Worm (Caenorhabditis elegans) whole organism, young adult: Measurements from ENCODE around the gene txt-13.

ENCODE experiments used
- C06A6.2 ChIP-seq: fragments of 200-800 bp; sonication (Bioruptor generic); conservative IDR thresholded peaks from 2 replicates; pipeline ENCODE4 v1.3.6; 2022; ENCODE audit warnings: missing genetic modification characterization, missing compliant biosample characterization
- D2030.7 ChIP-seq: fragments of 200-800 bp; sonication (Bioruptor generic); IDR thresholded peaks from 2 replicates; pipeline ENCODE4 v1.3.6; 2022; ENCODE audit warnings: missing genetic modification reagents, missing genetic modification characterization, missing compliant biosample characterization
- F52B5.7 ChIP-seq: sonication (generic microtip); optimal IDR thresholded peaks from 2 replicates; lab custom pipeline; 2016; ENCODE audit warnings: mild to moderate bottlenecking, missing genetic modification characterization, missing compliant biosample characterization
- F55B11.4 ChIP-seq: sonication (generic microtip); optimal IDR thresholded peaks from 2 replicates; lab custom pipeline; 2016; ENCODE audit warnings: missing compliant biosample characterization, missing genetic modification characterization, borderline replicate concordance; ENCODE audit not compliant: insufficient read depth
- K11D2.4 ChIP-seq: fragments of 200-800 bp; sonication (Bioruptor generic); IDR thresholded peaks from 2 replicates; pipeline ENCODE4 v1.3.6; 2022; ENCODE audit warnings: missing genetic modification reagents, missing genetic modification characterization, missing compliant biosample characterization
- Y53F4B.3 ChIP-seq: fragments of 200-800 bp; sonication (Bioruptor generic); IDR thresholded peaks from 2 replicates; pipeline ENCODE4 v1.3.6; 2022; ENCODE audit warnings: missing genetic modification reagents, missing genetic modification characterization, missing compliant biosample characterization
- Y67H2A.10 ChIP-seq: fragments of 200-800 bp; sonication (Bioruptor generic); conservative IDR thresholded peaks from 2 replicates; pipeline ENCODE4 v1.3.6; 2022; ENCODE audit warnings: missing genetic modification reagents, missing genetic modification characterization, missing compliant biosample characterization
- Y79H2A.3 ChIP-seq: fragments of 200-800 bp; sonication (Bioruptor generic); conservative IDR thresholded peaks from 2 replicates; pipeline ENCODE4 v1.3.6; 2022; ENCODE audit warnings: missing genetic modification reagents, missing genetic modification characterization, missing compliant biosample characterization
- ZK185.1 ChIP-seq: sonication (generic microtip); optimal IDR thresholded peaks from 2 replicates; lab custom pipeline; 2016; ENCODE audit warnings: mild to moderate bottlenecking, missing genetic modification characterization, missing compliant biosample characterization; ENCODE audit not compliant: poor library complexity, severe bottlenecking
- akir-1 ChIP-seq: fragments of 200-800 bp; sonication (Bioruptor generic); optimal IDR thresholded peaks from 2 replicates; lab custom pipeline; 2018; ENCODE audit warnings: mild to moderate bottlenecking, missing genetic modification characterization, moderate library complexity, missing compliant biosample characterization
- aptf-2 ChIP-seq: fragments of 200-800 bp; sonication (Bioruptor generic); conservative IDR thresholded peaks from 2 replicates; pipeline ENCODE4 v1.3.6; 2022; ENCODE audit warnings: missing genetic modification reagents, missing genetic modification characterization, missing compliant biosample characterization
- attf-5 ChIP-seq: fragments of 200-800 bp; sonication (Bioruptor generic); optimal IDR thresholded peaks from 2 replicates; lab custom pipeline; 2018; ENCODE audit warnings: mild to moderate bottlenecking, missing genetic modification characterization, missing compliant biosample characterization
- attf-6 ChIP-seq: fragments of 200-800 bp; sonication (Bioruptor generic); IDR thresholded peaks from 2 replicates; pipeline ENCODE4 v1.3.6; 2022; ENCODE audit warnings: missing genetic modification reagents, missing genetic modification characterization, missing compliant biosample characterization
- cebp-2 ChIP-seq: fragments of 200-800 bp; sonication (Bioruptor generic); IDR thresholded peaks from 2 replicates; pipeline ENCODE4 v1.3.6; 2022; ENCODE audit warnings: missing genetic modification characterization, missing compliant biosample characterization
- chd-7 ChIP-seq: sonication (generic microtip); optimal IDR thresholded peaks from 2 replicates; lab custom pipeline; 2016; ENCODE audit warnings: mild to moderate bottlenecking, missing genetic modification characterization, moderate library complexity, missing compliant biosample characterization
- dox-1 ChIP-seq: fragments of 200-800 bp; sonication (Bioruptor generic); IDR thresholded peaks from 2 replicates; pipeline ENCODE4 v1.3.6; 2022; ENCODE audit warnings: missing genetic modification reagents, missing genetic modification characterization, missing compliant biosample characterization
- egl-44 ChIP-seq: fragments of 200-800 bp; sonication (Bioruptor generic); IDR thresholded peaks from 2 replicates; pipeline ENCODE4 v1.3.6; 2022; ENCODE audit warnings: missing genetic modification reagents, missing genetic modification characterization, missing compliant biosample characterization
- fkh-3 ChIP-seq: sonication (generic microtip); optimal IDR thresholded peaks from 2 replicates; lab custom pipeline; 2016; ENCODE audit warnings: mild to moderate bottlenecking, missing genetic modification characterization, missing compliant biosample characterization
- him-1 ChIP-seq: sonication (generic microtip); optimal IDR thresholded peaks from 2 replicates; lab custom pipeline; 2016; ENCODE audit warnings: missing genotype, missing genetic modification reagents, missing genetic modification characterization, missing compliant biosample characterization
- lag-1 ChIP-seq: fragments of 200-800 bp; sonication (Bioruptor generic); IDR thresholded peaks from 2 replicates; pipeline ENCODE4 v1.3.6; 2022; ENCODE audit warnings: missing genetic modification reagents, missing genetic modification characterization, missing compliant biosample characterization
- lsl-1 ChIP-seq: fragments of 200-800 bp; sonication (Bioruptor generic); optimal IDR thresholded peaks from 2 replicates; lab custom pipeline; 2018; ENCODE audit warnings: mild to moderate bottlenecking, missing genetic modification characterization, moderate library complexity, missing compliant biosample characterization
- lsy-27 ChIP-seq: sonication (generic microtip); optimal IDR thresholded peaks from 2 replicates; lab custom pipeline; 2017; ENCODE audit warnings: missing genetic modification characterization, mild to moderate bottlenecking, missing compliant biosample characterization, antibody characterized with exemption, missing genotype, borderline replicate concordance; ENCODE audit not compliant: insufficient read depth
- madf-6 ChIP-seq: fragments of 200-800 bp; sonication (Bioruptor generic); IDR thresholded peaks from 2 replicates; pipeline ENCODE4 v1.3.6; 2022; ENCODE audit warnings: missing genetic modification reagents, missing genetic modification characterization, missing compliant biosample characterization
- madf-8 ChIP-seq: fragments of 200-800 bp; sonication (Bioruptor generic); conservative IDR thresholded peaks from 2 replicates; pipeline ENCODE4 v1.3.6; 2022; ENCODE audit warnings: missing genetic modification reagents, missing genetic modification characterization, missing compliant biosample characterization
- mxl-1 ChIP-seq: sonication (generic microtip); optimal IDR thresholded peaks from 2 replicates; lab custom pipeline; 2016; ENCODE audit warnings: missing genetic modification characterization, missing compliant biosample characterization
- nfya-1 ChIP-seq: sonication (generic microtip); optimal IDR thresholded peaks from 2 replicates; lab custom pipeline; 2017; ENCODE audit warnings: antibody characterized with exemption, missing compliant biosample characterization, missing genetic modification characterization, borderline replicate concordance; ENCODE audit not compliant: insufficient read depth
- nhr-120 ChIP-seq: fragments of 200-800 bp; sonication (Bioruptor generic); IDR thresholded peaks from 2 replicates; pipeline ENCODE4 v1.3.6; 2022; ENCODE audit warnings: missing genetic modification characterization, missing compliant biosample characterization
- nhr-179 ChIP-seq: sonication (generic microtip); optimal IDR thresholded peaks from 2 replicates; lab custom pipeline; 2016; ENCODE audit warnings: mild to moderate bottlenecking, missing genetic modification characterization, missing compliant biosample characterization
- nhr-90 ChIP-seq: sonication (generic microtip); optimal IDR thresholded peaks from 2 replicates; lab custom pipeline; 2016; ENCODE audit warnings: missing genotype, mild to moderate bottlenecking, missing genetic modification characterization, missing compliant biosample characterization
- rpc-1 ChIP-seq, 2 experiments: fragments of 150-350 bp in 1 of 2; sonication (generic microtip) in 1 of 2; optimal IDR thresholded peaks; 2 replicates each; lab custom pipeline; 2014 to 2018; ENCODE audit warnings: missing biosample characterization in 1 of 2, missing genetic modification characterization in 1 of 2, missing genetic modification reagents in 1 of 2, missing genotype in 1 of 2
- sea-2 ChIP-seq: fragments of 200-800 bp; sonication (Bioruptor generic); IDR thresholded peaks from 2 replicates; pipeline ENCODE4 v1.3.6; 2022; ENCODE audit warnings: missing genetic modification characterization, missing compliant biosample characterization
- snpc-1.1 ChIP-seq: sonication (generic microtip); optimal IDR thresholded peaks from 2 replicates; lab custom pipeline; 2017; ENCODE audit warnings: missing genetic modification characterization, mild to moderate bottlenecking, missing compliant biosample characterization, antibody characterized with exemption, moderate library complexity, missing genotype, missing genetic modification reagents; ENCODE audit not compliant: insufficient read depth
- somi-1 ChIP-seq: fragments of 200-800 bp; sonication (Bioruptor generic); optimal IDR thresholded peaks from 2 replicates; lab custom pipeline; 2018; ENCODE audit warnings: mild to moderate bottlenecking, missing genetic modification characterization, missing compliant biosample characterization
- ztf-22 ChIP-seq: fragments of 200-800 bp; sonication (Bioruptor generic); optimal IDR thresholded peaks from 2 replicates; lab custom pipeline; 2018; ENCODE audit warnings: mild to moderate bottlenecking, missing genetic modification characterization, moderate library complexity, missing compliant biosample characterization

txt-13 gene

DNA sequence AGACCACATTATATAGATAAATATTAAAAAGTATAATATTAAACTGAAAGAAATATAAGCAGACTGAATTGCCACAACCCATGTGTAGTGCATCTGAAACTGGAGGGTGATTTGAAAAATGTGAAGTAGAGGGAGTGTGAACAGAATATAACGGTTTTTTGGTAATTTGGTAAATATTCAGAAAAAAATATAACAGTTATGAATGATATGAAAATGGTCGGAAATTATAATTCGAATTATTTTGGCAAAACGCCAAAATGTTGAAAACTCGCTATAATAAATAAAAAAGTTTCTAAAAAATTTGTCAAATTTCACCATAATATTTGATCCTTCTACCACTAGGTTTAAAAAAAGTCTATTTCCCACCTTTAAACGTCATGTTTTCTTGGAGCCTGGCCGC is 31.8 kb downstream of the txt-13 start, which contains the start of gene srv-2:
Gene srv-2 (minus strand): TSS at position 101 of the 400 bp plus-strand sequence.
- TF ChIP-seq D2030.7 (GFP tag; lab: Robert Waterston, UW) (no peak), attf-6 (GFP tag; lab: Robert Waterston, UW) (no peak), rpc-1 (optimal IDR thresholded peaks at IDR 0.05; lab: Kevin White, UChicago) (no peak), rpc-1 (tag; optimal IDR thresholded peaks at IDR 0.05; lab: Kevin White, UChicago) (no peak), ZK185.1 (no peak), somi-1 (GFP tag; lab: Kevin White, UChicago) (no peak), F52B5.7 (no peak), C06A6.2 (GFP tag; lab: Robert Waterston, UW) (no peak), madf-6 (GFP tag; lab: Robert Waterston, UW) (no peak), mxl-1 (tag; lab: Kevin White, UChicago) (no peak), aptf-2 (GFP tag; lab: Robert Waterston, UW) (no peak), attf-5 (GFP tag; lab: Kevin White, UChicago) (no peak), lag-1 (GFP tag; lab: Robert Waterston, UW) (no peak), Y67H2A.10 (GFP tag; lab: Robert Waterston, UW) (no peak), dox-1 (GFP tag; lab: Robert Waterston, UW) (no peak), K11D2.4 (GFP tag; lab: Robert Waterston, UW) (no peak), cebp-2 (GFP tag; lab: Robert Waterston, UW) (no peak), Y53F4B.3 (GFP tag; lab: Robert Waterston, UW) (no peak), madf-8 (GFP tag; lab: Robert Waterston, UW) (no peak)

DNA sequence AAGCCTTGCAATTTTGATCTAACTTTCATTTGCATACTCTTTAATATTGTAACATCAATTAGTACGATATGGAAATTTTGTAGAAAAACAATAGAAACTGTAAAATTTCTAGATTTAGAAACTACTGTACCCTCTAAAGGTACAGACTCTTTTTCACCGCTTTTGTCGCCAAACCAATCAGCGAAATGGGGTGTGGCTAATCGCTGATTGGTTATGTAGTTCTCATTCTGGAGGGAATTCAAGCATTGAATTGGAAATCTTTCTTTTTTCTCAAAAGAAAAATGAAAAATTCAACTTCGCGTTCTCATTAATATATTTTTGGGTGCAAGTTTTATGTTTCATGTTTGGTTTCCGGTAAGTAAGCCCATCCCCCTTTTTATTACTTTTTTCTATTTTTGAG is 33.2 kb downstream of the txt-13 start:
- no peak for TF ChIP-seq lsl-1 (GFP tag; lab: Kevin White, UChicago)
- no peak for TF ChIP-seq Y79H2A.3 (GFP tag; lab: Robert Waterston, UW)
- no peak for TF ChIP-seq fkh-3 (tag; lab: Kevin White, UChicago)
- no peak for TF ChIP-seq snpc-1.1 (tag; lab: Kevin White, UChicago)
- TF ChIP-seq mxl-1 (tag; lab: Kevin White, UChicago): no peak
- no peak for TF ChIP-seq akir-1 (GFP tag; lab: Kevin White, UChicago)
- TF ChIP-seq C06A6.2 (GFP tag; lab: Robert Waterston, UW): no peak
- TF ChIP-seq F55B11.4: no peak
- TF ChIP-seq nfya-1 (tag; lab: Kevin White, UChicago): no peak
- TF ChIP-seq cebp-2 (GFP tag; lab: Robert Waterston, UW): no peak
- no peak for TF ChIP-seq sea-2
- no peak for TF ChIP-seq him-1 (tag; lab: Kevin White, UChicago)

DNA sequence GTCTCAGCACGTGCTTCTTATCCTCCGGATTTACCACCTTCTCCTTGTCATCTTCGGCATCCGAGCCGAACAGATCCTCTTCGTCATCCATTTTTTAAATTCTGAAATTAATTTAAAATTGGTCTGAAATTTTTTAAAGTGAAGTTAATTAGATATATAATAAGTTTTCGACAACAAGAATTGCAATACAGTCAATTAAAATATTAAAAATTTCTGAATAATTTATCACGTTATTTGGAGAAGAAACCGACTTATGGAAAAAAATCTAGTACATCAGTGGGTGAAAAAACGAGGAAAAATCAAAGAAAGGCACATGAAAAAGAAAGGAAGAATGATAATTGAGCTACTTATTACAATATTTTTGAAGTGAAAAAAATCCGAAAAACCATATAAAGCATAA is 35.1 kb downstream of the txt-13 start, which contains the start of gene taf-13:
Gene taf-13 (minus strand): TSS at position 101 of the 400 bp plus-strand sequence.
- TF ChIP-seq egl-44 (GFP tag; lab: Robert Waterston, UW): no peak
- TF ChIP-seq ztf-22 (GFP tag; lab: Kevin White, UChicago): no peak
- TF ChIP-seq lsy-27 (tag; lab: Kevin White, UChicago): no peak
- no peak for TF ChIP-seq nhr-90
- TF ChIP-seq chd-7: no peak
- TF ChIP-seq nhr-179 (tag; lab: Kevin White, UChicago): no peak
- no peak for TF ChIP-seq nhr-120 (GFP tag; lab: Robert Waterston, UW)
- no peak for TF ChIP-seq madf-6 (GFP tag; lab: Robert Waterston, UW)
